Worm (Caenorhabditis elegans) whole organism, L1 larva: ENCODE results near the gene slc-28.1.

Experiments used
- Y116A8C.19 ChIP-seq: sonication (generic microtip); optimal IDR thresholded peaks from 2 replicates; lab custom pipeline; 2016; ENCODE audit warnings: missing compliant biosample characterization, missing genetic modification characterization, borderline replicate concordance
- alr-1 ChIP-seq: fragments of 200-800 bp; sonication (Bioruptor generic); optimal IDR thresholded peaks from 2 replicates; lab custom pipeline; 2018; ENCODE audit warnings: borderline replicate concordance, mild to moderate bottlenecking, missing genetic modification characterization, missing compliant biosample characterization
- aly-2 ChIP-seq: fragments of 150-350 bp; optimal IDR thresholded peaks from 2 replicates; lab custom pipeline; 2014; ENCODE audit warnings: missing biosample characterization, missing genetic modification characterization
- ceh-88 ChIP-seq: fragments of 200-800 bp; sonication (Bioruptor generic); IDR thresholded peaks from 2 replicates; pipeline ENCODE4 v1.3.6; 2022; ENCODE audit warnings: missing genetic modification characterization, missing compliant biosample characterization
- efl-1 ChIP-seq, 4 experiments: fragments of 150-350 bp; optimal IDR thresholded peaks in 3 of 4; peaks in 1 of 4; 1 replicate in 1 of 4; 2 replicates in 3 of 4; lab custom pipeline; 2014; ENCODE audit warnings: missing biosample characterization in 2 of 4, missing genetic modification characterization in 2 of 4, missing genetic modification reagents in 2 of 4
- fos-1 ChIP-seq: fragments of 150-350 bp; optimal IDR thresholded peaks from 2 replicates; lab custom pipeline; 2014; ENCODE audit warnings: missing biosample characterization, missing genetic modification characterization
- lsy-2 ChIP-seq, 2 experiments: fragments of 150-350 bp; optimal IDR thresholded peaks; 2 replicates each; lab custom pipeline; 2014; ENCODE audit warnings: missing biosample characterization in 2 of 2, missing genetic modification characterization in 2 of 2
- mep-1 ChIP-seq: fragments of 150-350 bp; optimal IDR thresholded peaks from 2 replicates; lab custom pipeline; 2014; ENCODE audit warnings: missing biosample characterization, missing genetic modification characterization
- nhr-237 ChIP-seq: fragments of 150-350 bp; optimal IDR thresholded peaks from 2 replicates; lab custom pipeline; 2014; ENCODE audit warnings: missing biosample characterization, missing genetic modification characterization
- pqm-1 ChIP-seq: sonication (generic microtip); optimal IDR thresholded peaks from 3 replicates; lab custom pipeline; 2017; ENCODE audit warnings: missing biosample characterization, missing genetic modification characterization

DNA sequence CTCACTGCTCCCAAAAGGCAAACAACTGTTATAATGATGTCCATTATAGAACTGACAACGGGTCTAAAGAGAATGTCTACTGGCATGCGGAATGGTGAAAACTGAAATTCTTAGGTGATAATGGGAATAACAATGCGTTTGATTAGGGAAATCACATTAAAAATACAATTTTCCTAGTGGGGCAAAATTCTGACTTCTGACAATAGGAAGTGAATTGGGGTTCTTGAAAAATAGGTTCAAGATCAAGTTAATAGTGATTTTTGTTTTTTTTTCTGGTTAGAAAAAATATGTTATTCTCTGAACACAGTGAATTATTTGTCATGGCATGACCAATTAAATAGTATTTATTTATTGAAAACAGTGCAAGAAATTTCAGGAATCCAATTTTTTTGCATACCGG, 23.2 kb downstream of the slc-28.1 start, which contains the start of gene srbc-32:
- TF ChIP-seq pqm-1 (tag; lab: Kevin White, UChicago) (no peak), alr-1 (no peak), mep-1 (tag; lab: Kevin White, UChicago) (no peak), lsy-2 (tag; optimal IDR thresholded peaks at IDR 0.05; lab: Kevin White, UChicago) (no peak), ceh-88 (GFP tag; lab: Robert Waterston, UW) (no peak), Y116A8C.19 (tag; lab: Kevin White, UChicago) (no peak), aly-2 (no peak), fos-1 (tag; lab: Kevin White, UChicago) (no peak), efl-1 (optimal IDR thresholded peaks at IDR 0.05; lab: Kevin White, UChicago) (no peak), efl-1 (GFP tag; optimal IDR thresholded peaks at IDR 0.05 in 1 of 2; lab: Kevin White, UChicago) (no peak), nhr-237 (no peak)
